Worm (Caenorhabditis elegans) whole organism, L3 larva: Measurements from ENCODE around the gene fut-1.

Experiments
- R02D3.7 ChIP-seq: fragments of 150-350 bp; optimal IDR thresholded peaks from 2 replicates; lab custom pipeline; 2014; ENCODE audit warnings: missing biosample characterization, missing genetic modification characterization
- ZK546.5 ChIP-seq: sonication (generic microtip); optimal IDR thresholded peaks from 2 replicates; lab custom pipeline; 2017; ENCODE audit warnings: missing biosample characterization, missing genetic modification characterization
- aly-2 ChIP-seq: fragments of 150-350 bp; optimal IDR thresholded peaks from 2 replicates; lab custom pipeline; 2014; ENCODE audit warnings: missing biosample characterization, missing genetic modification characterization
- ama-1 ChIP-seq: fragments of 150-350 bp; optimal IDR thresholded peaks from 2 replicates; lab custom pipeline; 2018
- ceh-16 ChIP-seq: sonication (generic microtip); optimal IDR thresholded peaks from 2 replicates; lab custom pipeline; 2017; ENCODE audit warnings: missing biosample characterization, missing genetic modification characterization
- ceh-28 ChIP-seq: fragments of 150-350 bp; optimal IDR thresholded peaks from 2 replicates; lab custom pipeline; 2014; ENCODE audit warnings: missing biosample characterization, missing genetic modification reagents, missing genetic modification characterization
- ceh-82 ChIP-seq: fragments of 150-350 bp; optimal IDR thresholded peaks from 2 replicates; lab custom pipeline; 2014; ENCODE audit warnings: missing biosample characterization, missing genetic modification characterization
- ceh-9 ChIP-seq: sonication (generic microtip); optimal IDR thresholded peaks from 2 replicates; lab custom pipeline; 2018; ENCODE audit warnings: missing biosample characterization, missing genetic modification characterization
- daf-12 ChIP-seq: fragments of 150-350 bp; optimal IDR thresholded peaks from 2 replicates; lab custom pipeline; 2014; ENCODE audit warnings: missing biosample characterization, missing genetic modification reagents, missing genetic modification characterization
- egl-27 ChIP-seq: sonication (generic microtip); optimal IDR thresholded peaks from 4 replicates; lab custom pipeline; 2017; ENCODE audit warnings: missing biosample characterization, missing genetic modification reagents, missing genetic modification characterization
- egl-5 ChIP-seq: fragments of 150-350 bp; optimal IDR thresholded peaks from 2 replicates; lab custom pipeline; 2017; ENCODE audit warnings: missing biosample characterization, missing genetic modification reagents, missing genetic modification characterization, inconsistent platforms
- elt-1 ChIP-seq: fragments of 150-350 bp; optimal IDR thresholded peaks from 2 replicates; lab custom pipeline; 2014; ENCODE audit warnings: missing biosample characterization, missing genetic modification characterization
- elt-2 ChIP-seq: sonication (generic microtip); optimal IDR thresholded peaks from 2 replicates; lab custom pipeline; 2016; ENCODE audit warnings: missing genetic modification reagents, mild to moderate bottlenecking, missing genetic modification characterization, missing compliant biosample characterization
- elt-3 ChIP-seq, 3 experiments: fragments of 150-350 bp in 1 of 3; sonication (generic microtip) in 2 of 3; optimal IDR thresholded peaks; 2 replicates in 2 of 3; 4 replicates in 1 of 3; lab custom pipeline; 2014 to 2017; ENCODE audit warnings: missing biosample characterization in 3 of 3, missing genetic modification characterization in 3 of 3
- eor-1 ChIP-seq, 2 experiments: fragments of 150-350 bp; optimal IDR thresholded peaks; 2 replicates each; lab custom pipeline; 2014 to 2018; ENCODE audit warnings: missing biosample characterization in 2 of 2, missing genetic modification characterization in 2 of 2
- fkh-10 ChIP-seq: sonication (generic microtip); optimal IDR thresholded peaks from 2 replicates; lab custom pipeline; 2017; ENCODE audit warnings: missing biosample characterization, missing genetic modification reagents, missing genetic modification characterization
- fkh-2 ChIP-seq: fragments of 150-350 bp; optimal IDR thresholded peaks from 2 replicates; lab custom pipeline; 2014; ENCODE audit warnings: missing biosample characterization, missing genetic modification reagents, missing genetic modification characterization
- fos-1 ChIP-seq: fragments of 150-350 bp; optimal IDR thresholded peaks from 2 replicates; lab custom pipeline; 2014; ENCODE audit warnings: missing biosample characterization, missing genetic modification characterization
- hmg-11 ChIP-seq: sonication (generic microtip); optimal IDR thresholded peaks from 2 replicates; lab custom pipeline; 2016; ENCODE audit warnings: missing genetic modification characterization, missing compliant biosample characterization
- jun-1 ChIP-seq: fragments of 150-350 bp; optimal IDR thresholded peaks from 2 replicates; lab custom pipeline; 2014; ENCODE audit warnings: missing biosample characterization, missing genetic modification reagents, missing genetic modification characterization
- lin-15B ChIP-seq: fragments of 150-350 bp; optimal IDR thresholded peaks from 2 replicates; lab custom pipeline; 2014; ENCODE audit warnings: missing biosample characterization, missing genetic modification characterization
- lin-39 ChIP-seq: fragments of 150-350 bp; optimal IDR thresholded peaks from 2 replicates; lab custom pipeline; 2018; ENCODE audit warnings: missing biosample characterization, missing genetic modification reagents, missing genetic modification characterization
- lsy-12 ChIP-seq: sonication (generic microtip); optimal IDR thresholded peaks from 2 replicates; lab custom pipeline; 2016; ENCODE audit warnings: mild to moderate bottlenecking, missing genetic modification characterization, missing compliant biosample characterization
- mdl-1 ChIP-seq: fragments of 150-350 bp; optimal IDR thresholded peaks from 2 replicates; lab custom pipeline; 2014; ENCODE audit warnings: missing biosample characterization, missing genetic modification characterization
- mml-1 ChIP-seq: fragments of 150-350 bp; sonication (generic microtip); optimal IDR thresholded peaks from 3 replicates; lab custom pipeline; 2014; ENCODE audit warnings: missing biosample characterization, missing genetic modification characterization
- nfya-1 ChIP-seq: sonication (generic microtip); optimal IDR thresholded peaks from 2 replicates; lab custom pipeline; 2017; ENCODE audit warnings: missing genetic modification characterization, mild to moderate bottlenecking, missing compliant biosample characterization, antibody characterized with exemption, moderate library complexity; ENCODE audit not compliant: insufficient read depth
- nhr-11 ChIP-seq: fragments of 150-350 bp; optimal IDR thresholded peaks from 2 replicates; lab custom pipeline; 2014; ENCODE audit warnings: missing biosample characterization, missing genetic modification characterization
- nhr-12 ChIP-seq: fragments of 150-350 bp; optimal IDR thresholded peaks from 2 replicates; lab custom pipeline; 2014; ENCODE audit warnings: missing biosample characterization, missing genetic modification characterization
- nhr-23 ChIP-seq: fragments of 150-350 bp; optimal IDR thresholded peaks from 2 replicates; lab custom pipeline; 2014; ENCODE audit warnings: missing biosample characterization, missing genetic modification reagents, missing genetic modification characterization
- nhr-237 ChIP-seq: fragments of 150-350 bp; optimal IDR thresholded peaks from 2 replicates; lab custom pipeline; 2014; ENCODE audit warnings: missing biosample characterization, missing genetic modification characterization
- nhr-25 ChIP-seq: sonication (generic microtip); optimal IDR thresholded peaks from 2 replicates; lab custom pipeline; 2017; ENCODE audit warnings: missing biosample characterization, missing genetic modification characterization
- nhr-28 ChIP-seq: fragments of 150-350 bp; optimal IDR thresholded peaks from 2 replicates; lab custom pipeline; 2014; ENCODE audit warnings: missing biosample characterization, missing genetic modification characterization
- nhr-43 ChIP-seq: sonication (generic microtip); optimal IDR thresholded peaks from 2 replicates; lab custom pipeline; 2016; ENCODE audit warnings: mild to moderate bottlenecking, missing genetic modification characterization, missing compliant biosample characterization; ENCODE audit not compliant: poor library complexity, severe bottlenecking
- nhr-67 ChIP-seq: fragments of 150-350 bp; optimal IDR thresholded peaks from 2 replicates; lab custom pipeline; 2014; ENCODE audit warnings: missing biosample characterization, missing genetic modification characterization
- nhr-76 ChIP-seq: fragments of 150-350 bp; sonication (generic microtip); optimal IDR thresholded peaks from 5 replicates; lab custom pipeline; 2014; ENCODE audit warnings: missing biosample characterization, missing genetic modification characterization
- nhr-77 ChIP-seq: fragments of 150-350 bp; optimal IDR thresholded peaks from 2 replicates; lab custom pipeline; 2014; ENCODE audit warnings: missing biosample characterization, missing genetic modification characterization
- pha-4 ChIP-seq: fragments of 150-350 bp; optimal IDR thresholded peaks from 2 replicates; lab custom pipeline; 2014; ENCODE audit warnings: missing biosample characterization, missing genetic modification reagents, missing genetic modification characterization
- pqm-1 ChIP-seq: fragments of 150-350 bp; optimal IDR thresholded peaks from 2 replicates; lab custom pipeline; 2017; ENCODE audit warnings: missing biosample characterization, missing genetic modification characterization, inconsistent platforms
- sea-2 ChIP-seq: fragments of 150-350 bp; sonication (generic microtip); optimal IDR thresholded peaks from 4 replicates; lab custom pipeline; 2014; ENCODE audit warnings: missing biosample characterization, missing genetic modification reagents, missing genetic modification characterization
- skn-1 ChIP-seq: fragments of 150-350 bp; optimal IDR thresholded peaks from 2 replicates; lab custom pipeline; 2014; ENCODE audit warnings: missing biosample characterization, missing genetic modification characterization
- snpc-4 ChIP-seq: fragments of 150-350 bp; optimal IDR thresholded peaks from 2 replicates; lab custom pipeline; 2014; ENCODE audit warnings: missing biosample characterization, missing genetic modification characterization
- tbx-2 ChIP-seq: sonication (generic microtip); optimal IDR thresholded peaks from 2 replicates; lab custom pipeline; 2016; ENCODE audit warnings: mild to moderate bottlenecking, missing genetic modification characterization, missing compliant biosample characterization
- unc-39 ChIP-seq: sonication (generic microtip); optimal IDR thresholded peaks from 4 replicates; lab custom pipeline; 2017; ENCODE audit warnings: missing biosample characterization, missing genetic modification characterization
- unc-62 ChIP-seq: fragments of 150-350 bp; sonication (generic microtip); optimal IDR thresholded peaks from 4 replicates; lab custom pipeline; 2014; ENCODE audit warnings: missing biosample characterization, missing genetic modification reagents, missing genetic modification characterization
- zag-1 ChIP-seq: fragments of 150-350 bp; optimal IDR thresholded peaks from 2 replicates; lab custom pipeline; 2014; ENCODE audit warnings: missing biosample characterization, missing genetic modification characterization
- ztf-11 ChIP-seq: fragments of 150-350 bp; optimal IDR thresholded peaks from 2 replicates; lab custom pipeline; 2014; ENCODE audit warnings: missing biosample characterization, missing genetic modification characterization
- ztf-4 ChIP-seq: fragments of 150-350 bp; optimal IDR thresholded peaks from 2 replicates; lab custom pipeline; 2014; ENCODE audit warnings: missing biosample characterization, missing genetic modification characterization

The fut-1 gene

DNA sequence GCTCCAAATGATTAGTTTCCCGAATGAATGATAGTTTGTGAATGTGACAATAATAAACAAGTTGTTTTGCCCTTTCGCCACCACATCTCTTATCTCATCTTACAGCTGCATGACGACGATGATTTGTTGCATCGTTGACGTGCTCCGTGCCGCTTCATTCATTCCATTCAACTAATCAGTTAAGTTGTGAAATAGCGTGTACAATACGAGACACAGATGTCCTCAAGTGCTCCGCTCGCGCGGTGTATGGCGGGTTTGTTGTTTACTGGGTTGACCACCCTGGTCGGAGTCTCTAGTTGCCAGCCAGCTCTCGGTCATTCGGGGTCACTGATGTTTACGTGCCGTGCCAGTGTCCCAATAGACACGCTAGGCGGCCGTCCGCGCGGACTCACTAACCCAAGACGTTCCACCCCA is 11.4 kb downstream of the fut-1 start:
- TF ChIP-seq unc-39 (tag; lab: Kevin White, UChicago) (no peak), snpc-4 (tag; lab: Kevin White, UChicago) (no peak), pha-4 (tag; lab: Kevin White, UChicago) (peak; percentile 57), pqm-1 (peak; percentile 73), elt-2 (tag; lab: Kevin White, UChicago) (peak; percentile 19), nhr-77 (tag; lab: Kevin White, UChicago) (no peak), tbx-2 (tag; lab: Kevin White, UChicago) (no peak), skn-1 (tag; lab: Kevin White, UChicago) (no peak), hmg-11 (tag; lab: Kevin White, UChicago) (no peak)
- TF ChIP-seq, all 47 proteins: peak for 3

DNA sequence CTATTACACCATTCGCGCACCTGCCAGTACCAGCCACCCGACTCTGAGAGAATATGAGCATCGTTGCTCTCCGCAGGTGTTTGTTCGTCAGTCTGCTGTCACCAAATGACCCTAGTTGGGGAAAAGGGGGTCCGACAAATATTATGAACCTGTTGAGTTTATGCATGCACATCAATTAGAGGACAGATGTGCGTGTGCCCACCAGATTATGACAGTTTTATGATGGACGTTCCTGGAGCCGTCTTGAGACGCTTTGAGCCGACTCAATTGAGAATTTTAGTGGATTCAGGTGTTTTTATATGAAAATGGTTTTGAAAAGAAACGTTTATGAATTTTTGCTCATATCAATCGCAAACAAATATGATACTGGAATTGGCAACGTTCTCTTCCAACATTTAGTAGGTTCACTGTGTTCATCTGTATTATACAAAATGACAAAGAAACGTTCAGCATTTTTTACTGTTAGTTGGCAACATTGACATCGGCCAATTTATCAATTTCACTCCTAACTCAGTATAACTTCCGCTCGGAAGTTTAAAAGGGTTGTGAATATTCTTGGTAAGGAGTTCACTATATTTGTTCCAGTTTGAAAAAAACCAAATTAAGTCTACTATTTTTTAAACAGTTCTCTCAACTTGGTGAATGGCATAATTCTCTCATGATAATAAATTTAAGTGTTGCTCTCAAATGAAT is 12.0 kb downstream of the fut-1 start:
- no peak for TF ChIP-seq ceh-9 (tag; lab: Kevin White, UChicago)
- peak; percentile 70 for TF ChIP-seq tbx-2 (tag; lab: Kevin White, UChicago)
- peak; percentile 52 for TF ChIP-seq lin-39 (tag; lab: Kevin White, UChicago)
- no peak for TF ChIP-seq ceh-16
- no peak for TF ChIP-seq zag-1
- no peak for TF ChIP-seq ZK546.5 (tag; lab: Kevin White, UChicago)
- TF ChIP-seq nhr-77 (tag; lab: Kevin White, UChicago), result no peak
- TF ChIP-seq elt-1, result no peak
- no peak for TF ChIP-seq eor-1 (tag; optimal IDR thresholded peaks at IDR 0.05; lab: Kevin White, UChicago)
- no peak for TF ChIP-seq mdl-1
- no peak for TF ChIP-seq unc-39 (tag; lab: Kevin White, UChicago)
- peak; percentile 42 for TF ChIP-seq nhr-23 (tag; lab: Kevin White, UChicago)
- no peak for TF ChIP-seq snpc-4 (tag; lab: Kevin White, UChicago)
- TF ChIP-seq mml-1 (tag; lab: Kevin White, UChicago), result no peak
- TF ChIP-seq elt-3 (tag; optimal IDR thresholded peaks at IDR 0.05; lab: Kevin White, UChicago), result peak in 1 of 3 experiments; percentile 72
- TF ChIP-seq ceh-82 (tag; lab: Kevin White, UChicago), result no peak
- TF ChIP-seq sea-2 (GFP tag; lab: Kevin White, UChicago), result no peak
- TF ChIP-seq nfya-1 (tag; lab: Kevin White, UChicago), result peak; percentile 46
- no peak for TF ChIP-seq jun-1 (tag; lab: Kevin White, UChicago)
- peak; percentile 30 for TF ChIP-seq R02D3.7 (tag; lab: Kevin White, UChicago)
- TF ChIP-seq daf-12, result no peak
- no peak for TF ChIP-seq pha-4 (tag; lab: Kevin White, UChicago)
- no peak for TF ChIP-seq fkh-10
- no peak for TF ChIP-seq lin-15B (tag; lab: Kevin White, UChicago)
- TF ChIP-seq nhr-43 (tag; lab: Kevin White, UChicago), result peak; percentile 95
- TF ChIP-seq nhr-25 (tag; lab: Kevin White, UChicago), result peak; percentile 92
- TF ChIP-seq nhr-76, result peak; percentile 33
- TF ChIP-seq hmg-11 (tag; lab: Kevin White, UChicago), result peak; percentile 21
- TF ChIP-seq ceh-28 (tag; lab: Kevin White, UChicago), result no peak
- TF ChIP-seq nhr-11 (tag; lab: Kevin White, UChicago), result no peak
- TF ChIP-seq egl-5 (tag; lab: Kevin White, UChicago), result no peak
- no peak for TF ChIP-seq nhr-12 (tag; lab: Kevin White, UChicago)
- no peak for TF ChIP-seq fos-1 (tag; lab: Kevin White, UChicago)
- peak; percentile 55 for TF ChIP-seq lsy-12
- peak; percentile 78 for TF ChIP-seq ztf-4 (tag; lab: Kevin White, UChicago)
- TF ChIP-seq skn-1 (tag; lab: Kevin White, UChicago), result no peak
- TF ChIP-seq pqm-1, result no peak
- TF ChIP-seq ztf-11 (tag; lab: Kevin White, UChicago), result no peak
- TF ChIP-seq egl-27 (tag; lab: Kevin White, UChicago), result no peak
- no peak for TF ChIP-seq nhr-28
- TF ChIP-seq fkh-2 (tag; lab: Kevin White, UChicago), result no peak
- no peak for TF ChIP-seq nhr-237
- peak; percentile 99 for TF ChIP-seq ama-1 (lab: Kevin White, UChicago)
- no peak for TF ChIP-seq nhr-67
- TF ChIP-seq elt-2 (tag; lab: Kevin White, UChicago), result peak; percentile 60
- TF ChIP-seq unc-62 (GFP tag; lab: Kevin White, UChicago), result peak; percentile 27
- no peak for TF ChIP-seq aly-2 (tag; lab: Kevin White, UChicago)
